1 fruit fly cellular context compared by ENCODE assay signal in the genomic region with DNA sequence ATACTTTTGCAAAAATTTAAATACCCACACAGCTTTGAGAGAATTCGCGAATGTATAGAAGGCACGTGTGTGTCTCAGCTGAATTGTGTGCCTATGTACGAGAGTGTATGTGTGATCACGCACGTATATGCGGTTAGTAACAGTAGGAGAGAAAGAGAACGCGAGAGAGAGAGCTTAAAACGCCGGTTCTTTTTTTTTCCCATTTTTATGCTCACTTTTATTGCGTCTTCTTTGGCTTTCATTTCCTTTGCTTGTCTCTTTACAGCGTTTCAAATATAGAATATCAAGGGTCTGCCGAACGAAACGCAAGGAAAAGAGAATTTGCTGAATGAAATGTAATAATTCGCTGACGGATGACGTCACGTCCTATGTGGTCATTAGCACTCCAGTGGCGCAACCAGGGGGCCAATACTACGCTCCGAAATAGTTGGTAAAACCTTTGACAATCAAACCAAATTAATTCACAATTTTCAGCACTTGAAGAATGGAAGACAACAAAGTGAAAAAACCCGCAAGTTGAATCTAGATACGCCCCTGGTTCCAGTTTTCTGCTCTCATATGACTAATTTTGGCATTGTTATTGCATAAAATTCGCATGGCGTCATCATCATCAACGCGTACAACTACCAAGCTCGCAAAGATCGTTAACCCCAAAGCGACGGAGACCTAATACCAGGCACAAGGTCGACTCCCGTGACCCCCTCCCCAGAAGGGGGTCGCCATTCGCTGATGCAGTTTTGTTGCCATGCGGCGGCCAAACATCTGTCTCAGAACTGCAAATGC.
TF ChIP-seq lines count a peak whose summit lies in the region.

No protein-coding gene starts in this region.

TF ChIP-seq in whole organism, embryonic, 481 proteins besides CTCF, POLR2A, EP300 and RAD21 (continued from another document and continues in another):
- TF ChIP-seq bigmax (GFP tag; optimal IDR thresholded peaks at IDR 0.05; lab: Kevin White, UChicago): peak; percentile 79
- peak; percentile 43; the same call in 1 of the 2 replicates for TF ChIP-seq CG4730 (GFP tag; IDR thresholded peaks at IDR 0.05; lab: Robert Waterston, UW)
- peak in 1 of 2 experiments; percentile 39 for TF ChIP-seq Hr51 (GFP tag; optimal IDR thresholded peaks at IDR 0.05; lab: Kevin White, UChicago)
- no peak for TF ChIP-seq br (optimal IDR thresholded peaks at IDR 0.05; lab: Kevin White, UChicago)
- TF ChIP-seq mam (GFP tag; optimal IDR thresholded peaks at IDR 0.05; lab: Kevin White, UChicago): peak; percentile 90
- peak; percentile 54 for TF ChIP-seq PHDP (tag; optimal IDR thresholded peaks at IDR 0.05; lab: Kevin White, UChicago)
- peak; percentile 81 for TF ChIP-seq Meics (GFP tag; optimal IDR thresholded peaks at IDR 0.05; lab: Kevin White, UChicago)
- no peak for TF ChIP-seq CG33213 (GFP tag; optimal IDR thresholded peaks at IDR 0.05; lab: Kevin White, UChicago)
- TF ChIP-seq pan (optimal IDR thresholded peaks at IDR 0.05; lab: Kevin White, UChicago): no peak
- TF ChIP-seq pan (GFP tag; optimal IDR thresholded peaks at IDR 0.05 in 1 of 2, IDR thresholded peaks at IDR 0.05 in 1 of 2): peak in 1 of 2 experiments; percentile 51
- TF ChIP-seq jigr1 (GFP tag; IDR thresholded peaks at IDR 0.05; lab: Robert Waterston, UW): no peak
- TF ChIP-seq zfh1 (GFP tag; IDR thresholded peaks at IDR 0.05; lab: Robert Waterston, UW): 0 out of 3 replicates have a peak, but pooled peaks have one; percentile 9
- TF ChIP-seq kay (GFP tag; optimal IDR thresholded peaks at IDR 0.05; lab: Kevin White, UChicago): peak; percentile 40
- TF ChIP-seq CG12391 (tag; optimal IDR thresholded peaks at IDR 0.05; lab: Kevin White, UChicago): no peak
- peak; percentile 84 for TF ChIP-seq schlank (tag; optimal IDR thresholded peaks at IDR 0.05; lab: Kevin White, UChicago)
- no peak for TF ChIP-seq ac (GFP tag; optimal IDR thresholded peaks at IDR 0.05; lab: Kevin White, UChicago)
- TF ChIP-seq C15 (GFP tag; IDR thresholded peaks at IDR 0.05; lab: Robert Waterston, UW): peak; percentile 37; the same call in 1 of the 3 replicates
- peak; percentile 50 for TF ChIP-seq Dad (GFP tag; optimal IDR thresholded peaks at IDR 0.05; lab: Kevin White, UChicago)
- peak; percentile 87 for TF ChIP-seq CG7786 (GFP tag; optimal IDR thresholded peaks at IDR 0.05; lab: Kevin White, UChicago)
- 0 out of 2 replicates have a peak, but pooled peaks have one; percentile 34 for TF ChIP-seq CG17328 (GFP tag; IDR thresholded peaks at IDR 0.05; lab: Robert Waterston, UW)
- TF ChIP-seq E2f2 (GFP tag; IDR thresholded peaks at IDR 0.05; lab: Robert Waterston, UW): 0 out of 2 replicates have a peak, but pooled peaks have one; percentile 11
- no peak for TF ChIP-seq B-H2 (GFP tag; optimal IDR thresholded peaks at IDR 0.05; lab: Kevin White, UChicago)
- no peak for TF ChIP-seq twi (tag; optimal IDR thresholded peaks at IDR 0.05; lab: Kevin White, UChicago)
- TF ChIP-seq CG11093 (GFP tag; IDR thresholded peaks at IDR 0.05; lab: Robert Waterston, UW): no peak
- TF ChIP-seq CG30403 (GFP tag; optimal IDR thresholded peaks at IDR 0.05; lab: Kevin White, UChicago): peak; percentile 58
- no peak for TF ChIP-seq gcm (GFP tag; optimal IDR thresholded peaks at IDR 0.05; lab: Kevin White, UChicago)
- no peak for TF ChIP-seq Jarid2 (GFP tag; optimal IDR thresholded peaks at IDR 0.05; lab: Kevin White, UChicago)
- peak; percentile 95 for TF ChIP-seq slbo (GFP tag; IDR thresholded peaks at IDR 0.05; lab: Robert Waterston, UW)
- TF ChIP-seq Ptx1 (GFP tag; IDR thresholded peaks at IDR 0.05; lab: Robert Waterston, UW): peak; percentile 47; the same call in 1 of the 2 replicates
- no peak for TF ChIP-seq CG2199 (GFP tag; IDR thresholded peaks at IDR 0.05; lab: Robert Waterston, UW)
- peak; percentile 67 for TF ChIP-seq CG15514 (GFP tag; optimal IDR thresholded peaks at IDR 0.05; lab: Kevin White, UChicago)
- peak; percentile 31; the same call in 1 of the 2 replicates for TF ChIP-seq CG14667 (GFP tag; IDR thresholded peaks at IDR 0.05; lab: Robert Waterston, UW)
- TF ChIP-seq eyg (GFP tag; optimal IDR thresholded peaks at IDR 0.05; lab: Kevin White, UChicago): peak; percentile 26
- TF ChIP-seq CG10209 (GFP tag; optimal IDR thresholded peaks at IDR 0.05; lab: Kevin White, UChicago): peak; percentile 55
- peak; percentile 8 for TF ChIP-seq cwo (GFP tag; optimal IDR thresholded peaks at IDR 0.05; lab: Kevin White, UChicago)
- TF ChIP-seq CG10654 (GFP tag; optimal IDR thresholded peaks at IDR 0.05; lab: Kevin White, UChicago): no peak
- peak; percentile 17 for TF ChIP-seq psq (GFP tag; optimal IDR thresholded peaks at IDR 0.05; lab: Kevin White, UChicago)
- peak; percentile 22; the same call in 1 of the 2 replicates for TF ChIP-seq Xrp1 (GFP tag; IDR thresholded peaks at IDR 0.05; lab: Robert Waterston, UW)
- no peak for TF ChIP-seq Deaf1 (tag; optimal IDR thresholded peaks at IDR 0.05; lab: Kevin White, UChicago)
- peak; percentile 74; the same call in 1 of the 2 replicates for TF ChIP-seq toy (GFP tag; IDR thresholded peaks at IDR 0.05; lab: Robert Waterston, UW)
- peak; percentile 53; the same call in 1 of the 2 replicates for TF ChIP-seq CG17612 (GFP tag; IDR thresholded peaks at IDR 0.05; lab: Robert Waterston, UW)
- peak; percentile 70 for TF ChIP-seq CG13775 (GFP tag; optimal IDR thresholded peaks at IDR 0.05; lab: Kevin White, UChicago)
- TF ChIP-seq CG9817 (tag; optimal IDR thresholded peaks at IDR 0.05; lab: Kevin White, UChicago): peak; percentile 58
- TF ChIP-seq CG6689 (GFP tag; IDR thresholded peaks at IDR 0.05; lab: Robert Waterston, UW): 0 out of 2 replicates have a peak, but pooled peaks have one; percentile 34
- peak; percentile 29 for TF ChIP-seq repo (GFP tag; optimal IDR thresholded peaks at IDR 0.05; lab: Kevin White, UChicago)
- peak; percentile 41 for TF ChIP-seq Chrac-16 (GFP tag; optimal IDR thresholded peaks at IDR 0.05; lab: Kevin White, UChicago)
- peak; percentile 14 for TF ChIP-seq HHEX (GFP tag; optimal IDR thresholded peaks at IDR 0.05; lab: Kevin White, UChicago)
- peak; percentile 75 for TF ChIP-seq caup (GFP tag; optimal IDR thresholded peaks at IDR 0.05; lab: Kevin White, UChicago; ENCODE audit: severe bottlenecking)
- TF ChIP-seq CG7357 (GFP tag; IDR thresholded peaks at IDR 0.05; lab: Robert Waterston, UW): no peak
- TF ChIP-seq CG12071 (GFP tag; optimal IDR thresholded peaks at IDR 0.05; lab: Kevin White, UChicago): peak; percentile 19
- peak; percentile 15 for TF ChIP-seq pnt (GFP tag; optimal IDR thresholded peaks at IDR 0.05; lab: Kevin White, UChicago)
- TF ChIP-seq sob (GFP tag; IDR thresholded peaks at IDR 0.05; lab: Robert Waterston, UW): peak; percentile 77
- TF ChIP-seq gem (tag; optimal IDR thresholded peaks at IDR 0.05; lab: Kevin White, UChicago): peak; percentile 67
- peak; percentile 6 for TF ChIP-seq CG12942 (GFP tag; optimal IDR thresholded peaks at IDR 0.05; lab: Kevin White, UChicago)
- no peak for TF ChIP-seq CG4707 (GFP tag; optimal IDR thresholded peaks at IDR 0.05; lab: Kevin White, UChicago)
- TF ChIP-seq esg (GFP tag; conservative IDR thresholded peaks at IDR 0.05; lab: Robert Waterston, UW): peak; percentile 28; the same call in 1 of the 2 replicates
- TF ChIP-seq Dek (tag; optimal IDR thresholded peaks at IDR 0.05; lab: Kevin White, UChicago): peak; percentile 69
- peak; percentile 52 to 85 for TF ChIP-seq Trl (optimal IDR thresholded peaks at IDR 0.05; lab: Kevin White, UChicago)
- TF ChIP-seq Trl (GFP tag; optimal IDR thresholded peaks at IDR 0.05; lab: Kevin White, UChicago): peak; percentile 42
- no peak for TF ChIP-seq fd102C (GFP tag; optimal IDR thresholded peaks at IDR 0.05; lab: Kevin White, UChicago)
- TF ChIP-seq cato (GFP tag; optimal IDR thresholded peaks at IDR 0.05; lab: Kevin White, UChicago; ENCODE audit: borderline replicate concordance): no peak
- no peak for TF ChIP-seq CG30020 (tag; optimal IDR thresholded peaks at IDR 0.05; lab: Kevin White, UChicago)
- no peak for TF ChIP-seq D19A (tag; optimal IDR thresholded peaks at IDR 0.05; lab: Kevin White, UChicago)
- TF ChIP-seq vnd (GFP tag; IDR thresholded peaks at IDR 0.05; lab: Robert Waterston, UW; ENCODE audit: partially characterized antibody): no peak
- TF ChIP-seq Myb (GFP tag; optimal IDR thresholded peaks at IDR 0.05; lab: Kevin White, UChicago): peak; percentile 68
- TF ChIP-seq nau (GFP tag; optimal IDR thresholded peaks at IDR 0.05; lab: Kevin White, UChicago): peak; percentile 26
- no peak for TF ChIP-seq CG9797 (GFP tag; optimal IDR thresholded peaks at IDR 0.05; lab: Kevin White, UChicago)
- no peak for TF ChIP-seq Dp (GFP tag; optimal IDR thresholded peaks at IDR 0.05; lab: Kevin White, UChicago)
- peak; percentile 27 for TF ChIP-seq CG3163 (GFP tag; optimal IDR thresholded peaks at IDR 0.05; lab: Kevin White, UChicago)
- peak; percentile 26 for TF ChIP-seq sens (GFP tag; lab: Kevin White, UChicago)
- no peak for TF ChIP-seq zf30C (GFP tag; optimal IDR thresholded peaks at IDR 0.05; lab: Kevin White, UChicago)
- no peak for TF ChIP-seq CG1832 (GFP tag; optimal IDR thresholded peaks at IDR 0.05; lab: Kevin White, UChicago)
- no peak for TF ChIP-seq ci (GFP tag; IDR thresholded peaks at IDR 0.05; lab: Robert Waterston, UW)
- peak; percentile 80 for TF ChIP-seq CG3847 (GFP tag; IDR thresholded peaks at IDR 0.05; lab: Robert Waterston, UW)
- TF ChIP-seq Sox102F (GFP tag; optimal IDR thresholded peaks at IDR 0.05; lab: Kevin White, UChicago): peak; percentile 32
- TF ChIP-seq CG11560 (tag; IDR thresholded peaks at IDR 0.05; lab: Robert Waterston, UW): no peak
- no peak for TF ChIP-seq ttk (GFP tag; IDR thresholded peaks at IDR 0.05; lab: Robert Waterston, UW)
- peak in 1 of 2 experiments; percentile 31 for TF ChIP-seq Hr78 (GFP tag; optimal IDR thresholded peaks at IDR 0.05; lab: Kevin White, UChicago)
- peak; percentile 76; the same call in 2 of the 4 replicates for TF ChIP-seq Gug (GFP tag; IDR thresholded peaks at IDR 0.05; lab: Robert Waterston, UW)
- peak; percentile 55; the same call in 1 of the 2 replicates for TF ChIP-seq ranshi (GFP tag; IDR thresholded peaks at IDR 0.05; lab: Robert Waterston, UW)
- peak; percentile 61; the same call in 1 of the 2 replicates for TF ChIP-seq CG8765 (GFP tag; IDR thresholded peaks at IDR 0.05; lab: Robert Waterston, UW)
- no peak for TF ChIP-seq tap (tag; optimal IDR thresholded peaks at IDR 0.05; lab: Kevin White, UChicago)
- TF ChIP-seq Six4 (GFP tag; optimal IDR thresholded peaks at IDR 0.05; lab: Kevin White, UChicago): no peak
- no peak; the same call in 2 of the 3 replicates for TF ChIP-seq Optix (GFP tag; IDR thresholded peaks at IDR 0.05; lab: Robert Waterston, UW)
- no peak for TF ChIP-seq CG42726 (GFP tag; IDR thresholded peaks at IDR 0.05; lab: Robert Waterston, UW; ENCODE audit: partially characterized antibody)
- TF ChIP-seq CG6272 (GFP tag; IDR thresholded peaks at IDR 0.05; lab: Robert Waterston, UW): 0 out of 2 replicates have a peak, but pooled peaks have one; percentile 29
- TF ChIP-seq Hr3 (GFP tag; optimal IDR thresholded peaks at IDR 0.05; lab: Kevin White, UChicago): peak; percentile 7
- peak; percentile 1 for TF ChIP-seq NC2α (GFP tag; optimal IDR thresholded peaks at IDR 0.05; lab: Kevin White, UChicago)
- TF ChIP-seq CG8944 (GFP tag; optimal IDR thresholded peaks at IDR 0.05; lab: Kevin White, UChicago): peak; percentile 25
- peak; percentile 53 for TF ChIP-seq CG7556 (GFP tag; optimal IDR thresholded peaks at IDR 0.05; lab: Kevin White, UChicago)
- peak; percentile 70 for TF ChIP-seq Aef1 (GFP tag; IDR thresholded peaks at IDR 0.05; lab: Robert Waterston, UW)
- peak; percentile 8 for TF ChIP-seq CG4282 (GFP tag; optimal IDR thresholded peaks at IDR 0.05; lab: Kevin White, UChicago)
- 0 out of 2 replicates have a peak, but pooled peaks have one; percentile 10 for TF ChIP-seq dimm (GFP tag; IDR thresholded peaks at IDR 0.05; lab: Robert Waterston, UW)
- peak; percentile 63 for TF ChIP-seq CG10366 (GFP tag; IDR thresholded peaks at IDR 0.05; lab: Robert Waterston, UW)
- 0 out of 2 replicates have a peak, but pooled peaks have one; percentile 7 for TF ChIP-seq HLH3B (GFP tag; IDR thresholded peaks at IDR 0.05; lab: Robert Waterston, UW)
- peak; percentile 32 for TF ChIP-seq ab (GFP tag; optimal IDR thresholded peaks at IDR 0.05; lab: Kevin White, UChicago)
- peak; percentile 68 for TF ChIP-seq gsb (GFP tag; IDR thresholded peaks at IDR 0.05; lab: Robert Waterston, UW)
- peak; percentile 89 for TF ChIP-seq CG12769 (tag; optimal IDR thresholded peaks at IDR 0.05; lab: Kevin White, UChicago)
- peak; percentile 41 for TF ChIP-seq crc (GFP tag; optimal IDR thresholded peaks at IDR 0.05; lab: Kevin White, UChicago)
- peak; percentile 38 for TF ChIP-seq CG15011 (GFP tag; optimal IDR thresholded peaks at IDR 0.05; lab: Kevin White, UChicago)
- peak; percentile 52 for TF ChIP-seq ERR (GFP tag; optimal IDR thresholded peaks at IDR 0.05; lab: Kevin White, UChicago)
- TF ChIP-seq BEAF-32 (GFP tag; optimal IDR thresholded peaks at IDR 0.05; lab: Kevin White, UChicago): no peak
- no peak for TF ChIP-seq tna (GFP tag; IDR thresholded peaks at IDR 0.05; lab: Robert Waterston, UW; ENCODE audit: partially characterized antibody)
- peak; percentile 21; the same call in 1 of the 3 replicates for TF ChIP-seq CG14050 (GFP tag; IDR thresholded peaks at IDR 0.05; lab: Robert Waterston, UW)
- TF ChIP-seq CoRest (tag; optimal IDR thresholded peaks at IDR 0.05; lab: Kevin White, UChicago): peak; percentile 54
- no peak for TF ChIP-seq Nf-YA (GFP tag; IDR thresholded peaks at IDR 0.05; lab: Robert Waterston, UW)
- TF ChIP-seq tin (GFP tag; optimal IDR thresholded peaks at IDR 0.05; lab: Kevin White, UChicago): peak; percentile 26
- TF ChIP-seq lmd (GFP tag; IDR thresholded peaks at IDR 0.05; lab: Robert Waterston, UW): peak; percentile 81
- TF ChIP-seq MESR4 (GFP tag; optimal IDR thresholded peaks at IDR 0.05; lab: Kevin White, UChicago): no peak
- peak; percentile 80 for TF ChIP-seq CG16779 (GFP tag; IDR thresholded peaks at IDR 0.05; lab: Robert Waterston, UW)
- TF ChIP-seq Dip3 (GFP tag; optimal IDR thresholded peaks at IDR 0.05; lab: Kevin White, UChicago): peak; percentile 73
- peak; percentile 72; the same call in 2 of the 3 replicates for TF ChIP-seq dysf (GFP tag; IDR thresholded peaks at IDR 0.05; lab: Robert Waterston, UW)
- TF ChIP-seq fu2 (GFP tag; optimal IDR thresholded peaks at IDR 0.05; lab: Kevin White, UChicago): peak; percentile 75
- TF ChIP-seq gt (GFP tag; IDR thresholded peaks at IDR 0.05; lab: Robert Waterston, UW): no peak
- TF ChIP-seq CG11695 (GFP tag; IDR thresholded peaks at IDR 0.05; lab: Robert Waterston, UW): 0 out of 3 replicates have a peak, but pooled peaks have one; percentile 21
- TF ChIP-seq stwl (tag; optimal IDR thresholded peaks at IDR 0.05; lab: Kevin White, UChicago): no peak
- TF ChIP-seq CG6813 (GFP tag; optimal IDR thresholded peaks at IDR 0.05; lab: Kevin White, UChicago): peak; percentile 3
- TF ChIP-seq ash1 (GFP tag; optimal IDR thresholded peaks at IDR 0.05; lab: Kevin White, UChicago): no peak
